Fruit fly (Drosophila melanogaster) Kc167 (cell line): Measurements from ENCODE around the gene Ldsdh1.

Source experiments
- Myc ChIP-seq: fragments of >200 bp; optimal IDR thresholded peaks from 2 replicates; lab custom pipeline; 2017; ENCODE audit warnings: missing external identifiers
- Sin3A ChIP-seq: fragments of >200 bp; optimal IDR thresholded peaks from 2 replicates; lab custom pipeline; 2018; ENCODE audit warnings: missing external identifiers
- h ChIP-seq: fragments of >200 bp; optimal IDR thresholded peaks from 3 replicates; lab custom pipeline; 2018; ENCODE audit warnings: missing external identifiers
- insv ChIP-seq: fragments of >200 bp; optimal IDR thresholded peaks from 3 replicates; lab custom pipeline; 2018; ENCODE audit warnings: missing external identifiers
- psq ChIP-seq: fragments of >200 bp; optimal IDR thresholded peaks from 2 replicates; lab custom pipeline; 2017; ENCODE audit warnings: missing external identifiers
- ttk ChIP-seq: sonication (Bioruptor generic); optimal IDR thresholded peaks from 2 replicates; lab custom pipeline; 2017; ENCODE audit warnings: missing external identifiers

The Ldsdh1 gene

DNA sequence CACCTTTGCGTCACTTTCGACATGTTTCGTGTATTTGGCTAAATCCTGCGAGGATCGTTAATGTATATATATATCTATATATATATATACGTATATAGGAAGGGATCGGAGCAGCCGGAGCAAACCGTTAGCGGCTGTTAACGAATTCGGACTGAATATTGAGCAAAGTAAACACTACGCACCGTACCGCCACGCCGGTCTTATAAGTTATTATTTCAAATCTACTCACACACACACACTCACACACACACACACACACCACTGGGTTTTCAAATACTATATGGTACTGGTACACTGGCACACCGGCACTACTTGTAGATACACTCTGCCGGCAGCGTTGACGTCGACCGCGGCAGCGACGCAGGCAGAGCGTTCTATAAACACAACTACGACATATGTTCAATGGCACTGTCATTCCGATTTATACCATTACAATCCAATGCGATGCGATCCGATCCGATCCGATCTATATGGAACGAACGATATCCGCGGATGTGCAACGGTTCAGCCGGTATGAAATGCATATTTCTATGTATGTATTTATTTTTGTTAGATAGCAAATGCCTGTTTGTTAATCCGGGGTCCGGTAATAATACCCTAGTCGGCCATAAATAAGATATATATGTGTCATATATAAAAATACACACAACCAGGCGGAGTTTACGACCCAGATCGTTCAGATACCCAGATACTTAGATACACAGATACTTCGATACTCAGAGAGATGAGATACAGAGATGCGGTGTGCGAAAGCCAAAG, at the start of gene Ldsdh1:
Gene Ldsdh1 (minus strand): TSS at position 179 of the 759 bp plus-strand sequence.
- no peak for TF ChIP-seq Sin3A (lab: Kevin White, UChicago)
- TF ChIP-seq insv (lab: Kevin White, UChicago) = no peak
- no peak for TF ChIP-seq h
- no peak for TF ChIP-seq ttk (lab: Kevin White, UChicago)

DNA sequence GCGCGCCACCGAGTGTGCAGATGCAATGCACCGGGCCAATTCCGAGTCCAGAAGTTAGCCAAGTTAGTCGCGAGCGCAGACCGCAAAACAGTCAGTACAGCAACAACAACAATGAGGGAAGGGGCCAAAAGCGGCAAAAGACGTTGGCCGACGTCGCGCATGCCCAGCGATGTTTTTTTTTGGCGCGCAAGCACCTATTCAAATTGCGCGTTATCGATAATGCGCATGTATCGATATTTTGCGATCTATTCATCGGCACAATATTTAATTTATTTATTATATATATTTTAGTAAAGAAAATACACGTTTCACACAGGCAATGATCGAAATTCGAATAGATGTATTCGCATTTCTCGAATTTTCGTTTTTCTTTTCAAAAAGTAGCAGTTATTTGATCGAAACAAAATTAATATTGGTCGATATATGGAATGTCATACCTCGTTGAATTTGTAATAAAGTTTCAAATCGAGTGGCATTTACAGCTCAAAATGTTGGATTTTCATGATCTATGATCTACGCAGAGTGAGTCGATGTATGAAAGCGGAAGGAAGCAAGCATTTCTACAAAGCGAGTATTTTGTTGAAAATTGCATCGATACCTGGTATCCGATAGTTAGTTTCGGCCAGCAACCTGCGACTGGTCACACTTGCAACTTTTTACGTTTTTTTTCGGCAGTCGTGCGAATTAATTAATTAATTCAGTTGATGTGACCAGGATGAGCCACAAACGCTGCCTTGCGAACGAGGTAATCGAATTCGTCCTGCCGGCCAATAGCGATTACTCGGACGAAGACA, 48.0 kb upstream of the Ldsdh1 start, which contains the start of gene CG2116:
Gene CG2116 (plus strand): TSS at position 609 of the 794 bp plus-strand sequence.
- TF ChIP-seq Sin3A (lab: Kevin White, UChicago) (no peak), Myc (no peak), h (no peak), insv (lab: Kevin White, UChicago) (no peak), psq (no peak), ttk (lab: Kevin White, UChicago) (no peak)

DNA sequence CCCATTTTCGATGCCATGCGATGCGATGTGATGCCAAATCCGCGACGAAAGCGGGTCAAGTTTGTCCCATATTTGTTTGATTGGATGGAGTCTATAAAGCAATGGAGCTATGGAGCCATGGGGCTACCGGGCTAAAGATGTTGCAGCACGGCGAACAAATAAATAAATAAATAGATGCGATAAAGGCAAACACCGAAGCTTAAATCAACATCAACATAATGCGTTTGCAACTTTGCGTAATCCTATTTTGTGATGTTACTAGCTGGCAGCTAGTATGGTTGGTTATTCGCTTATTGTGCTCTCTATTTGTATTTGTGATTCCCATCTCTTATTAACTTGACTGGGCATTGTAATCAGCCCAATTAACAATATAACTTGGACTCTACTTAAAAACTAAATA, 46.7 kb upstream of the Ldsdh1 start:
- TF ChIP-seq Sin3A (lab: Kevin White, UChicago) (no peak), insv (lab: Kevin White, UChicago) (no peak), ttk (lab: Kevin White, UChicago) (no peak), h (no peak), Myc (no peak), psq (no peak)

DNA sequence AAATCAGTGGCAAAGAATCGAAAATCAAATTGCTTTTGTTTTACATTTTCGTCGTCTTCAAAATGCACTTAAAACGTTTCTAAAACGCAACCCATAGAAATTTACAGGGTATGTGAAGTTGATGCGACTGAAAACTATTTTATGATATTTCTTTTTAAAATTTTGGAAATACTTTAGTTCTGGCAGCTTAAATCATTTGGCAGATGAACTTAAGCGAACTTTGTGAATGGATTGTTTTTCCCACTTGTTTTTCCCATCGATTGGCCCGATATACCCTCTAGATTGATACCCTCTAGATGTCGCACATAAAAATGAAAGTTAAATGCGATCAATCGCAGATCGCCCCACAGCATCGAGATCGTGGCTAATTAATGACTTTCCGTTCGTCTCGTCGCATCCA, 44.7 kb upstream of the Ldsdh1 start:
- TF ChIP-seq h (no peak), insv (lab: Kevin White, UChicago) (no peak), Sin3A (lab: Kevin White, UChicago) (no peak), Myc (no peak), ttk (lab: Kevin White, UChicago) (no peak), psq (no peak)

DNA sequence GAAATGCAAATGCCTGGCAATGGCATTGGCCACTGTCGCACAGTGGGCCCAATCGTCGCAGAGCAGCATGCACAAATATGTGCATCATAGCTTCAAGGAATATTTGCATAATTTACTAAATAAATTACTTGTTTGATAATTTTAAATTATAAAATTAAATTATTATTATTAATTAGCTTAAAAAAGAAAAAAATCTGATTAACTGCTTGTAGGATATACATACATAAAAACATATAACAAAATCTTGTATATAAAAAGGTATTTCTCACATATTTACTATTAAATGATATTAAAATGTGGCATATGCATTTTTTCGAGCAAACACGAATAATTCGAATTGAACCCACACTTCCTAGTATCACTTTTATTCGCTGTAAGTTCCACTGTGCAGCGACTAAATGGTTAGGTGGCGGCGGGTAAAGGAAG, 43.8 kb upstream of the Ldsdh1 start:
- no peak for TF ChIP-seq Myc
- no peak for TF ChIP-seq psq
- no peak for TF ChIP-seq insv (lab: Kevin White, UChicago)
- TF ChIP-seq Sin3A (lab: Kevin White, UChicago) = no peak
- no peak for TF ChIP-seq ttk (lab: Kevin White, UChicago)
- TF ChIP-seq h = no peak

DNA sequence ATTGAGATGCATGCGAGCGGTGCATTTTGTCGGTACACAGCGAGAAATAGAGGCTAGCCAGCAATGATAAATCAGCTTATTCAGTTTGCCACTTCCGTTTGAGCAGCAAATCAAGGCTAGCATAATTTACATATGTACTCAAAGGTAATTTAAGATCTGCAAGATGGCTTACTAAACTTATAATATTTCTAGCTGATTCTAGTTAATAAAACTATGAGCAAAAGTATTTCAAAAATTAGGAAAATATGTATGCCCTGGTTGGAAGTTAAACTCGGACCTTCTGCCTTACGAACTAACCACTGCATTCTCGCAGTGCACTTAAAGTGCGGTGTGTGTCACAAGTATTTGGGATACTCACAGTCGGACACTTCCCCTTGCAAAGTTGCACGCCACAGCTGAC, 41.4 kb upstream of the Ldsdh1 start:
- TF ChIP-seq Myc = no peak
- TF ChIP-seq ttk (lab: Kevin White, UChicago) = no peak
- TF ChIP-seq h = no peak
- TF ChIP-seq insv (lab: Kevin White, UChicago) = no peak
- TF ChIP-seq Sin3A (lab: Kevin White, UChicago) = no peak
- no peak for TF ChIP-seq psq

DNA sequence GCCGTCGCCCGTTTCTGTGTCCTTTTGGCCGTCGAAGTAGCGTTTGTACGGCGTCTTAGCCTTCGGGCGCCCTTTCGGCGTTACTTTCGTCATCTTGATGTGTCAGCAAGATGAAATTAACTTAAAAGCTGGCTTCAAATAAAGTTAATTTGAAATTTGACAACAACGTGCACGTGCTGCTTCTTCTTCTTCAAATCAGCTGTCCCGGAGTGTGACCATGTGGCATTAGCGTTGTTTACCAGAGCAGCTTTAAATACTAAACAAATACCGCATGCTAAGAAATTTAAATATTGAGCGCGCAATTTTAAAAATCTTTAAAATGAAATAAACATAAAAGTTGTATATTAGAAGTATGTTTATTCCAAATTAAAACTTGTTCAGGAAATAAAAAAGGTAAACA, 39.5 kb upstream of the Ldsdh1 start, which contains the start of gene CG2260:
Gene CG2260 (minus strand): TSS at position 209 of the 400 bp plus-strand sequence.
- no peak for TF ChIP-seq ttk (lab: Kevin White, UChicago)
- no peak for TF ChIP-seq Myc
- TF ChIP-seq insv (lab: Kevin White, UChicago) = no peak
- no peak for TF ChIP-seq h
- TF ChIP-seq Sin3A (lab: Kevin White, UChicago) = no peak
- no peak for TF ChIP-seq psq

DNA sequence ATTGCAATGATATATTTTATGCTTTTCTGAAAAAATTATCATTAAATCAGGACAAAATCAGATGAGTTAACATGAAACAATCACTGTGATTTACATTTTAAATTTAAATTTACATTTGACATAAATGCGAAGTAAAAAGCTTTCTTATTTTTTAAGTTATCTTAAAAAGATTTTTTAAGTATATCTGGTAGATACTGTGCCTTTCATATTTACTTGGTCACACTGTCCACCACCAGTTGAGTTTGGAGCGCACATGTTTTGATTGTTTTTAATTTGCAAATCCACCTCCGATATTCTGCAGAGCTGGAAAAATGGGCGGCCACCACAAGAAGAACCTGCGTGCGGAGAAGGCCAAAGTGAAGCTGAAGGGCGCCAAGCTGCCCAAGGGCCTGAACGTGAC, 35.4 kb upstream of the Ldsdh1 start, which contains the start of gene CG1575:
Gene CG1575 (plus strand): TSS at position 200 of the 400 bp plus-strand sequence.
- TF ChIP-seq Sin3A (lab: Kevin White, UChicago) (no peak), Myc (no peak), psq (no peak), h (no peak), insv (lab: Kevin White, UChicago) (no peak), ttk (lab: Kevin White, UChicago) (no peak)

DNA sequence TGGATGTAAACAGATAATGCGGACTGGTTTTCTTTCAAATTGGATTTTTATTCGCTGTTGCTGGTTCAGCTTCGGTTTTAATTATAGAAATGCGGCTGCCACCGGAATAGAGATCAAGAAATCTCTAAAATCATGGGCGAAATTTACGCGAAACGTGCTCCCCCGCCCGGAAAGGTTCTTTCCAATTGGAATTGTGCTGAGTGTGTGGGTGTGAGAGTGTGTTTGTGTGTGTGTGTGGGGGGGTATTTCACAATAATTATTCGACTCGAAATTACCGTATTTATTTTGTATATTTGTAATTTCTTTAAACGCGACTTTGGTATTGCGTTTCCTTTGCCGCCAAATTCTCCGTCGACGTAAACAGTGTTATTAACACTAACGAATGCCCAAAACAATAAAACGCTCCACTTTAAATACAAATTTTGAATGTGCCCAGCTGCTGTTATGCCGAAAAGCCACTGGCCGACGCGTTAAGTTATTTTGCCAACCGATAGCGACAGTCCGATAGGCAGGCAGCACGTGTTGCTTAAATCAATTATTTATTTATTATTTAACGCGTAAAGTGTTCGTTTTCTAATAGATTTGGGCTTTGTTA, 34.4 kb upstream of the Ldsdh1 start, which contains the start of gene Gclc:
Gene Gclc (minus strand): TSS at position 431 of the 595 bp plus-strand sequence.
- TF ChIP-seq Sin3A (lab: Kevin White, UChicago) = no peak
- TF ChIP-seq insv (lab: Kevin White, UChicago) = no peak
- TF ChIP-seq ttk (lab: Kevin White, UChicago) = no peak
- TF ChIP-seq h = no peak
- no peak for TF ChIP-seq Myc
- TF ChIP-seq psq = no peak

DNA sequence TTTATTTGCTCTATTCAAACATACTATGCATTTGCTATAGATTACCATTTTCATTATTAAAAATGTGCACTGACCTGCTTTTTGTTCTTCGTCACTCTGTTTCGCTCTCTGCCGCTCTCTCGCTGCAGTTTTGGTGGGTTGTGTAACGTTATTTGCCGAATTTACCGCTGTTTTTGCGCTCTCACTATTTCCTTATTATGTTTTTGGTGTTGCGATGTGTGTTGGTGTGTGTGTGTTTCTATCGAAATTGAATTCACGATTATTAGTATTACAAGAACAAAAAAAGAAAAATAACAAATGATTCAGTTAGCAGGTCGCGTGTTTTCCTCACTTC, 33.9 kb upstream of the Ldsdh1 start:
- TF ChIP-seq Sin3A (lab: Kevin White, UChicago) = no peak
- TF ChIP-seq insv (lab: Kevin White, UChicago) = no peak
- TF ChIP-seq psq = no peak
- TF ChIP-seq ttk (lab: Kevin White, UChicago) = no peak
- no peak for TF ChIP-seq Myc
- TF ChIP-seq h = no peak

DNA sequence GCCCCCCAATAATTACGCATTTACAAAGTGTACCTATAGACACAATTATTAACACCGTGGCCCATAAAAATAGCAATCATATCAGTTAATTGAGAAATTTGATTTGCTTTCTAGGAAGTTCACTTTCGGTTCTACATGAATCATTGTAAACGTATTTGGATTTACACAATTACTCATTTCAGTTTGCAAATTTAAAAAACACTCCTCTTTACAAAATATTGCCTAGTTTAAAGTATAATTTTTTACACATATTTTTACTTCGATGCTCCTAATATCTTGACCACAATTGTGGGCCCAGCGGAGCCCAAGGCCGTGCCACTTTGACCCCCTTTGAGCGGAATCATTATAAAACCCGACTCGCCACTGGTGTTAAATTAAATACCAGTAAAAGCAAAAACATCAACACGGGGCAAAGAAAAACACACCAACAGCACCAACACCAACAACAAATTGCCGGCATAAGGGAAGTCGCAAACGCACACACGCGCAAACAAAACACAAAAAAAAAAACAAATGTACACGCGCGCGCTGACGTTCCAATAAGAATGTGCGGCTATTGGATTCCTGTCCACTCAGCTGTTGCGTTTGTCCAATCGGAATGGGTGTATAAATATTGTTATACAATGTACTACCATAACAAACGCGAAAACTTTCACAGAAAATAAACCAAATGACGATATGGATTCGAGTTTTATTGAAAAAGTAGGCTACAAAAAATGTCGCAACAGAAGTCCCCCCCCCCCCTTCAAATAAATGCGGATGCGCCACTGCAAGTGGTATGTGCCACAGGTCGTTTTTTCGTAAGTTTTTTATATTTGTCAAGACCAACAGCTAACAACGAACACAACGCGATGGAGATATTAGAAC, 33.3 kb upstream of the Ldsdh1 start:
- no peak for TF ChIP-seq Sin3A (lab: Kevin White, UChicago)
- TF ChIP-seq h = no peak
- TF ChIP-seq psq = no peak
- TF ChIP-seq insv (lab: Kevin White, UChicago) = no peak
- no peak for TF ChIP-seq Myc
- no peak for TF ChIP-seq ttk (lab: Kevin White, UChicago)
